Worm (Caenorhabditis elegans) whole organism, L1 larva: ENCODE data around the gene num-1.
"Not testable (repeated sequence)": the region's sequence is repeated elsewhere in the genome, so short reads cannot be mapped to it uniquely, and the experiment has no call there.

ENCODE experiments used
- blmp-1 ChIP-seq: fragments of 150-350 bp; optimal IDR thresholded peaks from 2 replicates; lab custom pipeline; 2014; ENCODE audit warnings: missing biosample characterization, missing genetic modification characterization
- mdl-1 ChIP-seq, 2 experiments: fragments of 150-350 bp; optimal IDR thresholded peaks; 2 replicates each; lab custom pipeline; 2014 to 2017; ENCODE audit warnings: missing biosample characterization in 2 of 2, missing genetic modification characterization in 2 of 2, inconsistent platforms in 1 of 2
- nhr-237 ChIP-seq: fragments of 150-350 bp; optimal IDR thresholded peaks from 2 replicates; lab custom pipeline; 2014; ENCODE audit warnings: missing biosample characterization, missing genetic modification characterization
- pqm-1 ChIP-seq: sonication (generic microtip); optimal IDR thresholded peaks from 3 replicates; lab custom pipeline; 2017; ENCODE audit warnings: missing biosample characterization, missing genetic modification characterization

- not testable (repeated sequence) for TF ChIP-seq mdl-1 (tag; optimal IDR thresholded peaks at IDR 0.05; lab: Kevin White, UChicago); pqm-1; nhr-237 (tag; lab: Kevin White, UChicago); blmp-1 (tag; lab: Kevin White, UChicago)
Observed at ce11 chrV:20803464-20803863, 26.1 kb upstream of the num-1 start.
